Fruit fly (Drosophila melanogaster) whole organism, prepupa: ENCODE measurements around the gene Cyp313a1.

Source experiments
- CG10631 ChIP-seq: fragments of 200-800 bp; sonication (Bioruptor generic); optimal IDR thresholded peaks from 2 replicates; lab custom pipeline; 2016; ENCODE audit warnings: missing biosample characterization, missing genetic modification characterization
- CG10669 ChIP-seq: fragments of 200-800 bp; sonication (Bioruptor generic); optimal IDR thresholded peaks from 3 replicates; lab custom pipeline; 2018; ENCODE audit warnings: missing biosample characterization, mild to moderate bottlenecking, missing genetic modification characterization, moderate library complexity
- CG11294 ChIP-seq: fragments of 200-800 bp; sonication (Bioruptor generic); IDR thresholded peaks from 2 replicates; pipeline ENCODE4 v1.3.6; 2022; ENCODE audit warnings: missing biosample characterization, missing genetic modification characterization
- CG11762 ChIP-seq: fragments of 200-800 bp; sonication (Bioruptor generic); optimal IDR thresholded peaks from 3 replicates; lab custom pipeline; 2016; ENCODE audit warnings: missing biosample characterization, missing genetic modification characterization; ENCODE audit not compliant: insufficient read depth
- CG11902 ChIP-seq: fragments of 200-800 bp; sonication (Bioruptor generic); optimal IDR thresholded peaks from 3 replicates; lab custom pipeline; 2016; ENCODE audit warnings: missing biosample characterization, missing genetic modification characterization
- CG15336 ChIP-seq: fragments of 200-800 bp; sonication (Bioruptor generic); IDR thresholded peaks from 2 replicates; pipeline ENCODE4 v1.3.6; 2022; ENCODE audit warnings: missing biosample characterization, missing genetic modification characterization
- CG16779 ChIP-seq: fragments of 200-800 bp; sonication (Bioruptor generic); optimal IDR thresholded peaks from 3 replicates; lab custom pipeline; 2017; ENCODE audit warnings: missing biosample characterization, mild to moderate bottlenecking, missing genetic modification characterization
- CG3032 ChIP-seq: fragments of 200-800 bp; optimal IDR thresholded peaks from 2 replicates; lab custom pipeline; 2019; ENCODE audit warnings: missing biosample characterization, mild to moderate bottlenecking, missing genetic modification characterization, moderate library complexity
- CG32006 ChIP-seq: fragments of 200-800 bp; sonication (Bioruptor generic); optimal IDR thresholded peaks from 3 replicates; lab custom pipeline; 2017; ENCODE audit warnings: missing biosample characterization, mild to moderate bottlenecking, missing genetic modification characterization
- CG3919 ChIP-seq: fragments of 200-800 bp; sonication (Bioruptor generic); optimal IDR thresholded peaks from 3 replicates; lab custom pipeline; 2016; ENCODE audit warnings: missing biosample characterization, missing genetic modification characterization
- CG4318 ChIP-seq: fragments of 200-800 bp; sonication (Bioruptor generic); optimal IDR thresholded peaks from 3 replicates; lab custom pipeline; 2017; ENCODE audit warnings: missing biosample characterization, mild to moderate bottlenecking, missing genetic modification characterization
- CG6163 ChIP-seq: fragments of 200-800 bp; sonication (Bioruptor generic); IDR thresholded peaks from 3 replicates; pipeline ENCODE4 v1.3.6; 2022; ENCODE audit warnings: missing biosample characterization, missing genetic modification characterization
- CG6792 ChIP-seq: fragments of 200-800 bp; sonication (Bioruptor generic); optimal IDR thresholded peaks from 3 replicates; lab custom pipeline; 2016; ENCODE audit warnings: missing biosample characterization, missing genetic modification characterization
- CG6808 ChIP-seq: fragments of 200-800 bp; sonication (Bioruptor generic); optimal IDR thresholded peaks from 3 replicates; lab custom pipeline; 2017; ENCODE audit warnings: missing biosample characterization, missing genetic modification characterization, mild to moderate bottlenecking, moderate library complexity, missing genetic modification reagents
- CG6854 ChIP-seq: fragments of 200-800 bp; sonication (Bioruptor generic); optimal IDR thresholded peaks from 2 replicates; lab custom pipeline; 2017; ENCODE audit warnings: missing biosample characterization, mild to moderate bottlenecking, missing genetic modification characterization
- CG7368 ChIP-seq: fragments of 200-800 bp; sonication (Bioruptor generic); optimal IDR thresholded peaks from 3 replicates; lab custom pipeline; 2016; ENCODE audit warnings: missing biosample characterization, missing genetic modification characterization
- CG8119 ChIP-seq: fragments of 200-800 bp; sonication (Bioruptor generic); IDR thresholded peaks from 3 replicates; pipeline ENCODE4 v1.3.6; 2022; ENCODE audit warnings: missing biosample characterization, missing genetic modification characterization
- CG8319 ChIP-seq: fragments of 200-800 bp; sonication (Bioruptor generic); optimal IDR thresholded peaks from 3 replicates; lab custom pipeline; 2016; ENCODE audit warnings: missing biosample characterization, missing genetic modification characterization
- CG8632 ChIP-seq: fragments of 200-800 bp; sonication (Bioruptor generic); optimal IDR thresholded peaks from 3 replicates; lab custom pipeline; 2016; ENCODE audit warnings: missing biosample characterization, missing genetic modification characterization
- CG9139 ChIP-seq: fragments of 200-800 bp; sonication (Bioruptor generic); optimal IDR thresholded peaks from 3 replicates; lab custom pipeline; 2017; ENCODE audit warnings: missing biosample characterization, mild to moderate bottlenecking, missing genetic modification characterization
- Eip75B ChIP-seq: fragments of 200-800 bp; sonication (Bioruptor generic); optimal IDR thresholded peaks from 3 replicates; lab custom pipeline; 2016; ENCODE audit warnings: missing biosample characterization, missing genetic modification characterization
- Eip78C ChIP-seq: fragments of 200-800 bp; sonication (Bioruptor generic); peaks from one replicate; lab custom pipeline; 2016; ENCODE audit warnings: missing biosample characterization, missing genetic modification characterization
- Eip93F ChIP-seq: fragments of 200-800 bp; sonication (Bioruptor generic); optimal IDR thresholded peaks from 2 replicates; lab custom pipeline; 2016; ENCODE audit warnings: missing biosample characterization, mild to moderate bottlenecking, missing genetic modification characterization
- Ets21C ChIP-seq: fragments of 200-800 bp; sonication (Bioruptor generic); optimal IDR thresholded peaks from 3 replicates; lab custom pipeline; 2016; ENCODE audit warnings: missing biosample characterization, missing genetic modification characterization
- Ets96B ChIP-seq: fragments of 200-800 bp; optimal IDR thresholded peaks from 2 replicates; lab custom pipeline; 2019; ENCODE audit warnings: missing biosample characterization, mild to moderate bottlenecking, missing genetic modification characterization, moderate library complexity
- Gug ChIP-seq: fragments of 200-800 bp; sonication (Bioruptor generic); IDR thresholded peaks from 2 replicates; pipeline ENCODE4 v1.3.6; 2022; ENCODE audit warnings: missing biosample characterization, missing genetic modification characterization
- Hr39 ChIP-seq: fragments of 200-800 bp; sonication (Bioruptor generic); optimal IDR thresholded peaks from 2 replicates; lab custom pipeline; 2016; ENCODE audit warnings: missing biosample characterization, missing genetic modification characterization
- Lpt ChIP-seq: fragments of 200-800 bp; sonication (Bioruptor generic); optimal IDR thresholded peaks from 3 replicates; lab custom pipeline; 2016; ENCODE audit warnings: missing biosample characterization, missing genetic modification characterization
- Met ChIP-seq: fragments of 200-800 bp; sonication (Bioruptor generic); optimal IDR thresholded peaks from 3 replicates; lab custom pipeline; 2016; ENCODE audit warnings: missing biosample characterization, missing genetic modification characterization
- OdsH ChIP-seq: fragments of 200-800 bp; sonication (Bioruptor generic); optimal IDR thresholded peaks from 3 replicates; lab custom pipeline; 2016; ENCODE audit warnings: missing biosample characterization, missing genetic modification characterization
- Smox ChIP-seq: fragments of 200-800 bp; sonication (Bioruptor generic); optimal IDR thresholded peaks from 3 replicates; lab custom pipeline; 2016; ENCODE audit warnings: missing biosample characterization, missing genetic modification characterization
- achi ChIP-seq: fragments of 200-800 bp; sonication (Bioruptor generic); optimal IDR thresholded peaks from 3 replicates; lab custom pipeline; 2016; ENCODE audit warnings: missing biosample characterization, missing genetic modification characterization
- acj6 ChIP-seq: fragments of 200-800 bp; sonication (Bioruptor generic); optimal IDR thresholded peaks from 3 replicates; lab custom pipeline; 2016; ENCODE audit warnings: missing biosample characterization, missing genetic modification characterization
- cyc ChIP-seq: fragments of 200-800 bp; sonication (Bioruptor generic); optimal IDR thresholded peaks from 3 replicates; lab custom pipeline; 2016; ENCODE audit warnings: missing biosample characterization, missing genetic modification characterization
- dac ChIP-seq: fragments of 200-800 bp; sonication (Bioruptor generic); optimal IDR thresholded peaks from 2 replicates; lab custom pipeline; 2017; ENCODE audit warnings: missing biosample characterization, mild to moderate bottlenecking, missing genetic modification characterization
- eg ChIP-seq: fragments of 200-800 bp; sonication (Bioruptor generic); IDR thresholded peaks from 3 replicates; pipeline ENCODE4 v1.3.6; 2022; ENCODE audit warnings: missing biosample characterization, missing genetic modification characterization
- esn ChIP-seq: fragments of 200-800 bp; sonication (Bioruptor generic); optimal IDR thresholded peaks from 2 replicates; lab custom pipeline; 2016; ENCODE audit warnings: missing biosample characterization, mild to moderate bottlenecking, missing genetic modification characterization, moderate library complexity
- fd59A ChIP-seq: fragments of 200-800 bp; sonication (Bioruptor generic); optimal IDR thresholded peaks from 2 replicates; lab custom pipeline; 2017; ENCODE audit warnings: missing biosample characterization, mild to moderate bottlenecking, missing genetic modification characterization, missing genetic modification reagents
- fd85E ChIP-seq: fragments of 200-800 bp; sonication (Bioruptor generic); optimal IDR thresholded peaks from 3 replicates; lab custom pipeline; 2016; ENCODE audit warnings: missing biosample characterization, missing genetic modification characterization
- fkh ChIP-seq: fragments of 200-800 bp; sonication (Bioruptor generic); optimal IDR thresholded peaks from 3 replicates; lab custom pipeline; 2017; ENCODE audit warnings: missing biosample characterization, mild to moderate bottlenecking, missing genetic modification characterization, moderate library complexity
- lz ChIP-seq: fragments of 200-800 bp; sonication (Bioruptor generic); optimal IDR thresholded peaks from 3 replicates; lab custom pipeline; 2016; ENCODE audit warnings: missing biosample characterization, missing genetic modification characterization
- net ChIP-seq: fragments of 200-800 bp; sonication (Bioruptor generic); optimal IDR thresholded peaks from 3 replicates; lab custom pipeline; 2016; ENCODE audit warnings: missing biosample characterization, missing genetic modification characterization
- pdm3 ChIP-seq: fragments of 200-800 bp; sonication (Bioruptor generic); optimal IDR thresholded peaks from 3 replicates; lab custom pipeline; 2016; ENCODE audit warnings: missing biosample characterization, missing genetic modification characterization
- spab ChIP-seq: fragments of 200-800 bp; sonication (Bioruptor generic); optimal IDR thresholded peaks from 2 replicates; lab custom pipeline; 2017; ENCODE audit warnings: missing biosample characterization, mild to moderate bottlenecking, missing genetic modification characterization, missing genetic modification reagents
- ss ChIP-seq, 2 experiments: fragments of 200-800 bp; sonication (Bioruptor generic); optimal IDR thresholded peaks; 2 replicates in 1 of 2; 3 replicates in 1 of 2; lab custom pipeline; 2017 to 2018; ENCODE audit warnings: mild to moderate bottlenecking in 2 of 2, missing biosample characterization in 2 of 2, missing genetic modification characterization in 2 of 2, moderate library complexity in 1 of 2
- svp ChIP-seq: fragments of 200-800 bp; sonication (Bioruptor generic); peaks from one replicate; lab custom pipeline; 2016; ENCODE audit warnings: missing biosample characterization, missing genetic modification characterization
- topi ChIP-seq: fragments of 200-800 bp; sonication (Bioruptor generic); optimal IDR thresholded peaks from 3 replicates; lab custom pipeline; 2016; ENCODE audit warnings: missing biosample characterization, missing genetic modification characterization
- vri ChIP-seq: fragments of 200-800 bp; sonication (Bioruptor generic); optimal IDR thresholded peaks from 3 replicates; lab custom pipeline; 2016; ENCODE audit warnings: missing biosample characterization, mild to moderate bottlenecking, missing genetic modification characterization

Cyp313a1 gene

DNA sequence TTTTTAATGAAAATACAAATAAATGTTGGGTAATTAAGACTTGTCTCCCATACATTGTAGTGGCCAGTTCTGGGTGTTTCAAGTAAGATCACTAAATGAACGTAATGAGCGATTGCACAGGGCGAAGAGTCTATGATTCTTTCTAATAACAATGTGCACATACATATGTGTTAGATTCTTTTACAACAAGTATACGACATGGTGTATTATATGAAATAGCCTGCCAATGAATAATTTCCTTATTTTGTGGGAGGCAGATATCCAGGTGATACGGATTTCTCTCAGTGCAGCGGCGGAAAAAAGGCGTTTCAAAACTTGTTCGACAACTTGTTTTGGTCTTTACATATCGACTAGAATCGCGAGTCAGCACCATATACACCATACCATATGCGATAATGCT is 47.3 kb upstream of the Cyp313a1 start (continued):
- TF ChIP-seq Hr39 (GFP tag; lab: Kevin White, UChicago) = peak; percentile 60
- TF ChIP-seq CG6854 (GFP tag; lab: Kevin White, UChicago) = no peak
- TF ChIP-seq lz (GFP tag; lab: Kevin White, UChicago) = peak; percentile 32
- peak; percentile 89 for TF ChIP-seq CG6163 (GFP tag; lab: Robert Waterston, UW)
- peak; percentile 66 for TF ChIP-seq CG10669 (GFP tag; lab: Kevin White, UChicago)
- peak; percentile 65 for TF ChIP-seq svp
- peak; percentile 28 for TF ChIP-seq Eip75B
- TF ChIP-seq CG6792 = peak; percentile 57
- peak; percentile 74 for TF ChIP-seq CG10631 (GFP tag; lab: Kevin White, UChicago)
- peak; percentile 39 for TF ChIP-seq cyc (GFP tag; lab: Kevin White, UChicago)
- peak; percentile 37 for TF ChIP-seq CG3032 (tag; lab: Kevin White, UChicago)
- TF ChIP-seq dac = peak; percentile 53
- peak; percentile 83 for TF ChIP-seq CG15336
- peak; percentile 81 for TF ChIP-seq CG32006 (GFP tag; lab: Kevin White, UChicago)
- TF ChIP-seq CG8632 (GFP tag; lab: Kevin White, UChicago) = peak; percentile 50
- TF ChIP-seq net (GFP tag; lab: Kevin White, UChicago) = peak; percentile 67
- TF ChIP-seq CG11762 = peak; percentile 62
- TF ChIP-seq Met (GFP tag; lab: Kevin White, UChicago) = peak; percentile 43
- peak; percentile 41 for TF ChIP-seq Smox (GFP tag; lab: Kevin White, UChicago)
- TF ChIP-seq CG8319 (GFP tag; lab: Kevin White, UChicago) = peak; percentile 24
- peak; percentile 37 for TF ChIP-seq CG7368
- TF ChIP-seq Ets21C (GFP tag; lab: Kevin White, UChicago) = no peak
- no peak for TF ChIP-seq CG9139 (GFP tag; lab: Kevin White, UChicago)
- TF ChIP-seq CG11294 (GFP tag; lab: Robert Waterston, UW) = peak; percentile 76
- TF ChIP-seq esn = peak; percentile 45
- peak; percentile 92 for TF ChIP-seq Eip78C (GFP tag; lab: Kevin White, UChicago)
- peak; percentile 26 for TF ChIP-seq vri (GFP tag; lab: Kevin White, UChicago)
- peak; percentile 43 for TF ChIP-seq CG11902 (GFP tag; lab: Kevin White, UChicago)
- TF ChIP-seq acj6 (GFP tag; lab: Kevin White, UChicago) = peak; percentile 72
- peak; percentile 54 for TF ChIP-seq Lpt (GFP tag; lab: Kevin White, UChicago)
- peak; percentile 74 for TF ChIP-seq OdsH
- TF ChIP-seq spab = peak; percentile 50
- TF ChIP-seq, all 60 proteins: peak for 52

- no peak for TF ChIP-seq fd85E (GFP tag; lab: Kevin White, UChicago)
- peak; percentile 8 for TF ChIP-seq CG10631 (GFP tag; lab: Kevin White, UChicago)
- no peak for TF ChIP-seq CG6808 (GFP tag; lab: Kevin White, UChicago)
- no peak for TF ChIP-seq spab
- no peak for TF ChIP-seq fd59A
- no peak for TF ChIP-seq CG9139 (GFP tag; lab: Kevin White, UChicago)
- no peak for TF ChIP-seq CG11762
- TF ChIP-seq acj6 (GFP tag; lab: Kevin White, UChicago) = no peak
- 0 out of 3 replicates have a peak, but pooled peaks have one; percentile 12 for TF ChIP-seq CG8119 (GFP tag; lab: Robert Waterston, UW)
- TF ChIP-seq topi (GFP tag; lab: Kevin White, UChicago) = no peak
- TF ChIP-seq CG10669 (GFP tag; lab: Kevin White, UChicago) = peak; percentile 4
- TF ChIP-seq Smox (GFP tag; lab: Kevin White, UChicago) = no peak
- TF ChIP-seq fkh (GFP tag; lab: Kevin White, UChicago) = no peak
- no peak for TF ChIP-seq CG3032 (tag; lab: Kevin White, UChicago)
- TF ChIP-seq eg (GFP tag; lab: Robert Waterston, UW) = no peak
- TF ChIP-seq Ets96B (tag; lab: Kevin White, UChicago) = no peak
- TF ChIP-seq achi (GFP tag; lab: Kevin White, UChicago) = peak; percentile 10
- no peak for TF ChIP-seq lz (GFP tag; lab: Kevin White, UChicago)
- TF ChIP-seq Eip78C (GFP tag; lab: Kevin White, UChicago) = peak; percentile 59
- no peak for TF ChIP-seq CG16779 (tag; lab: Kevin White, UChicago)
- TF ChIP-seq CG3919 = no peak
- TF ChIP-seq esn = peak; percentile 18
- no peak for TF ChIP-seq cyc (GFP tag; lab: Kevin White, UChicago)
- no peak for TF ChIP-seq Eip93F
- peak; percentile 3 for TF ChIP-seq Hr39 (GFP tag; lab: Kevin White, UChicago)
- no peak for TF ChIP-seq CG4318 (GFP tag; lab: Kevin White, UChicago)
- TF ChIP-seq vri (GFP tag; lab: Kevin White, UChicago) = no peak
- no peak for TF ChIP-seq ss (GFP tag; optimal IDR thresholded peaks at IDR 0.05; lab: Kevin White, UChicago)
- peak; percentile 66 for TF ChIP-seq svp
- no peak for TF ChIP-seq CG8632 (GFP tag; lab: Kevin White, UChicago)
- no peak for TF ChIP-seq Gug (GFP tag; lab: Robert Waterston, UW)
- no peak for TF ChIP-seq pdm3 (GFP tag; lab: Kevin White, UChicago)
Observed at dm6 chr3R:14474073-14474722, 46.7 kb upstream of the Cyp313a1 start.
